Worm (Caenorhabditis elegans): ENCODE data around the gene Y39A1C.1.

ce11 chrIII:10857984-10858383, 2.7 kb downstream of the Y39A1C.1 start, which contains the start of gene oxi-1:
- TF ChIP-seq blmp-1 (tag; optimal IDR thresholded peaks at IDR 0.05) (no peak), unc-39 (tag; optimal IDR thresholded peaks at IDR 0.05) (no peak), unc-62 (GFP tag; optimal IDR thresholded peaks at IDR 0.05) (no peak), lin-13 (tag; optimal IDR thresholded peaks at IDR 0.05) (no peak), snpc-4 (tag; optimal IDR thresholded peaks at IDR 0.05) (no peak), ceh-39 (tag; optimal IDR thresholded peaks at IDR 0.05) (no peak), nhr-237 (tag; optimal IDR thresholded peaks at IDR 0.05) (no peak), ceh-43 (GFP tag; optimal IDR thresholded peaks at IDR 0.05) (no peak)

All from whole organism, mixed stage, embryonic.